Worm (Caenorhabditis elegans): ENCODE measurements around the gene toc-1.

The toc-1 gene

DNA sequence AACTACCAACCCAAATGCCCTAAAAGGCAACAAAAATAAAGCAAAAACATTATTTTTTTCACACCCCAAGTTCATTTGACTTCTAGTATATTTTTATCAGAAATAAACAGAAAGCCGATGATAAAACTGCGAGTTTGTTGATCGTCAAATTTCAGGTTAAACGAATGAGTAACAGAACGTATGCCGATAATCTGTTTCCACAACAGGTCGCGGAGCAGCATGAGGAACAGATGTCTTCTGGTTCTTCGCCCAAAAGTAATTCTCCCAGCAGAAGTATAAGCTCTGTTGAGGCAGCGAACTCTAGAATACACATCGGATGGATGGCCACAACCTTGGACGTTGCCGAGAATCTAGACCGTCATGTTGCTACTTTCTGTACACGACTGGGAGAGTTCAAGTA is 44.6 kb upstream of the toc-1 start, which contains the start of gene prmt-5 (continued):
- TF ChIP-seq hpl-2 (GFP tag; optimal IDR thresholded peaks at IDR 0.05), result no peak
- TF ChIP-seq unc-30 (tag; optimal IDR thresholded peaks at IDR 0.05), result no peak
- no peak for TF ChIP-seq fkh-4 (tag; optimal IDR thresholded peaks at IDR 0.05; ENCODE audit: borderline replicate concordance)
- no peak for TF ChIP-seq C04F5.9 (tag; optimal IDR thresholded peaks at IDR 0.05)
- no peak for TF ChIP-seq snpc-4 (tag; optimal IDR thresholded peaks at IDR 0.05)
- no peak for TF ChIP-seq blmp-1 (tag; optimal IDR thresholded peaks at IDR 0.05)
- no peak for TF ChIP-seq mab-9 (GFP tag; IDR thresholded peaks at IDR 0.05)
- no peak for TF ChIP-seq nhr-237 (tag; optimal IDR thresholded peaks at IDR 0.05)
- TF ChIP-seq nhr-84 (tag; optimal IDR thresholded peaks at IDR 0.05), result no peak
- no peak for TF ChIP-seq hlh-17 (GFP tag; optimal IDR thresholded peaks at IDR 0.05; ENCODE audit: borderline replicate concordance)
- peak; percentile 22 for TF ChIP-seq snu-23 (GFP tag; optimal IDR thresholded peaks at IDR 0.05)
- TF ChIP-seq nhr-90 (tag; optimal IDR thresholded peaks at IDR 0.05; ENCODE audit: poor library complexity), result peak; percentile 17
- no peak for TF ChIP-seq ceh-63 (GFP tag; optimal IDR thresholded peaks at IDR 0.05)
- peak; percentile 92 for TF ChIP-seq aly-2 (tag; optimal IDR thresholded peaks at IDR 0.05)
- TF ChIP-seq lir-3 (tag; optimal IDR thresholded peaks at IDR 0.05; ENCODE audit: poor library complexity), result no peak
- peak; percentile 24 for TF ChIP-seq sup-37 (GFP tag; optimal IDR thresholded peaks at IDR 0.05)
- TF ChIP-seq ztf-4 (tag; optimal IDR thresholded peaks at IDR 0.05), result peak; percentile 45
- no peak for TF ChIP-seq alr-1 (tag; optimal IDR thresholded peaks at IDR 0.05; ENCODE audit: borderline replicate concordance)
- no peak for TF ChIP-seq fkh-10 (GFP tag; optimal IDR thresholded peaks at IDR 0.05)
- no peak for TF ChIP-seq jun-1 (tag; optimal IDR thresholded peaks at IDR 0.05)
- no peak for TF ChIP-seq unc-98 (GFP tag; IDR thresholded peaks at IDR 0.05)
- TF ChIP-seq C16A3.4 (tag; optimal IDR thresholded peaks at IDR 0.05), result no peak
- no peak for TF ChIP-seq lin-14 (GFP tag; optimal IDR thresholded peaks at IDR 0.05)
- no peak for TF ChIP-seq mep-1 (tag; optimal IDR thresholded peaks at IDR 0.05)
- no peak for TF ChIP-seq nhr-85 (tag)
- no peak for TF ChIP-seq F16B12.6 (tag; optimal IDR thresholded peaks at IDR 0.05)
- TF ChIP-seq egl-13 (tag; optimal IDR thresholded peaks at IDR 0.05), result no peak
- no peak for TF ChIP-seq mdl-1 (tag; optimal IDR thresholded peaks at IDR 0.05)
- peak; percentile 46 for TF ChIP-seq nhr-47 (tag; optimal IDR thresholded peaks at IDR 0.05)
- no peak for TF ChIP-seq lin-39 (tag; optimal IDR thresholded peaks at IDR 0.05)
- no peak for TF ChIP-seq zag-1 (tag; optimal IDR thresholded peaks at IDR 0.05)
- TF ChIP-seq ceh-82 (tag; optimal IDR thresholded peaks at IDR 0.05), result no peak
- no peak for TF ChIP-seq nhr-11 (tag; optimal IDR thresholded peaks at IDR 0.05)
- TF ChIP-seq isw-1 (GFP tag; IDR thresholded peaks at IDR 0.05), result no peak
- TF ChIP-seq tlp-1 (tag; optimal IDR thresholded peaks at IDR 0.05), result no peak
- TF ChIP-seq pqm-1 (tag; optimal IDR thresholded peaks at IDR 0.05), result no peak
- peak; percentile 31 for TF ChIP-seq elt-2 (tag; optimal IDR thresholded peaks at IDR 0.05)
- TF ChIP-seq ztf-11 (tag; optimal IDR thresholded peaks at IDR 0.05), result no peak
- peak; percentile 37 for TF ChIP-seq zip-4 (GFP tag; optimal IDR thresholded peaks at IDR 0.05)
- TF ChIP-seq lin-15B (tag; optimal IDR thresholded peaks at IDR 0.05), result no peak
- no peak for TF ChIP-seq egl-27 (tag; optimal IDR thresholded peaks at IDR 0.05)
- TF ChIP-seq xbp-1 (tag; optimal IDR thresholded peaks at IDR 0.05), result peak; percentile 3
- TF ChIP-seq ets-5 (GFP tag; IDR thresholded peaks at IDR 0.05), result no peak
- TF ChIP-seq lin-35 (GFP tag; optimal IDR thresholded peaks at IDR 0.05), result no peak
- peak; percentile 43 for TF ChIP-seq C34B4.2 (tag; optimal IDR thresholded peaks at IDR 0.05)
- TF ChIP-seq ces-1 (GFP tag; optimal IDR thresholded peaks at IDR 0.05), result no peak
- TF ChIP-seq fkh-8 (tag; optimal IDR thresholded peaks at IDR 0.05), result no peak
- no peak for TF ChIP-seq ceh-88 (GFP tag; IDR thresholded peaks at IDR 0.05)
- no peak for TF ChIP-seq irx-1 (tag; optimal IDR thresholded peaks at IDR 0.05)
- no peak for TF ChIP-seq ceh-90 (tag; optimal IDR thresholded peaks at IDR 0.05)

Measured in whole organism, L1 larva.